Worm (Caenorhabditis elegans) whole organism, young adult: ENCODE measurements around the gene B0336.7.

Experiments used
- C06A6.2 ChIP-seq: fragments of 200-800 bp; sonication (Bioruptor generic); conservative IDR thresholded peaks from 2 replicates; pipeline ENCODE4 v1.3.6; 2022; ENCODE audit warnings: missing genetic modification characterization, missing compliant biosample characterization
- F22D6.2 ChIP-seq: sonication (generic microtip); optimal IDR thresholded peaks from 2 replicates; lab custom pipeline; 2016; ENCODE audit warnings: mild to moderate bottlenecking, missing genetic modification characterization, missing compliant biosample characterization
- F23B12.7 ChIP-seq: sonication (generic microtip); optimal IDR thresholded peaks from 2 replicates; lab custom pipeline; 2017; ENCODE audit warnings: missing genetic modification characterization, mild to moderate bottlenecking, missing compliant biosample characterization, antibody characterized with exemption, moderate library complexity; ENCODE audit not compliant: insufficient read depth
- F33H1.4 ChIP-seq: fragments of 200-800 bp; sonication (Bioruptor generic); IDR thresholded peaks from 2 replicates; pipeline ENCODE4 v1.3.6; 2022; ENCODE audit warnings: missing genetic modification reagents, missing genetic modification characterization, missing compliant biosample characterization
- F39B2.1 ChIP-seq: fragments of 200-800 bp; sonication (Bioruptor generic); IDR thresholded peaks from 2 replicates; pipeline ENCODE4 v1.3.6; 2022; ENCODE audit warnings: missing genetic modification reagents, missing genetic modification characterization, missing compliant biosample characterization
- F52B5.7 ChIP-seq: sonication (generic microtip); optimal IDR thresholded peaks from 2 replicates; lab custom pipeline; 2016; ENCODE audit warnings: mild to moderate bottlenecking, missing genetic modification characterization, missing compliant biosample characterization
- F55B11.4 ChIP-seq: sonication (generic microtip); optimal IDR thresholded peaks from 2 replicates; lab custom pipeline; 2016; ENCODE audit warnings: missing compliant biosample characterization, missing genetic modification characterization, borderline replicate concordance; ENCODE audit not compliant: insufficient read depth
- T26A5.8 ChIP-seq: sonication (generic microtip); optimal IDR thresholded peaks from 2 replicates; lab custom pipeline; 2016; ENCODE audit warnings: missing genetic modification characterization, missing compliant biosample characterization
- Y53F4B.3 ChIP-seq: fragments of 200-800 bp; sonication (Bioruptor generic); IDR thresholded peaks from 2 replicates; pipeline ENCODE4 v1.3.6; 2022; ENCODE audit warnings: missing genetic modification reagents, missing genetic modification characterization, missing compliant biosample characterization
- Y56A3A.18 ChIP-seq: fragments of 200-800 bp; sonication (Bioruptor generic); IDR thresholded peaks from 2 replicates; pipeline ENCODE4 v1.3.6; 2022; ENCODE audit warnings: missing genetic modification reagents, missing genetic modification characterization, missing compliant biosample characterization
- Y67H2A.10 ChIP-seq: fragments of 200-800 bp; sonication (Bioruptor generic); conservative IDR thresholded peaks from 2 replicates; pipeline ENCODE4 v1.3.6; 2022; ENCODE audit warnings: missing genetic modification reagents, missing genetic modification characterization, missing compliant biosample characterization
- Y95B8A.8 ChIP-seq: fragments of 200-800 bp; sonication (Bioruptor generic); IDR thresholded peaks from 2 replicates; pipeline ENCODE4 v1.3.6; 2022; ENCODE audit warnings: missing genetic modification reagents, missing genetic modification characterization, missing compliant biosample characterization
- aptf-2 ChIP-seq: fragments of 200-800 bp; sonication (Bioruptor generic); conservative IDR thresholded peaks from 2 replicates; pipeline ENCODE4 v1.3.6; 2022; ENCODE audit warnings: missing genetic modification reagents, missing genetic modification characterization, missing compliant biosample characterization
- aptf-3 ChIP-seq: fragments of 200-800 bp; sonication (Bioruptor generic); IDR thresholded peaks from 2 replicates; pipeline ENCODE4 v1.3.6; 2022; ENCODE audit warnings: missing genetic modification characterization, missing compliant biosample characterization
- atf-7 ChIP-seq: sonication (generic microtip); optimal IDR thresholded peaks from 2 replicates; lab custom pipeline; 2017; ENCODE audit warnings: mild to moderate bottlenecking, missing genetic modification characterization, missing compliant biosample characterization
- attf-6 ChIP-seq: fragments of 200-800 bp; sonication (Bioruptor generic); IDR thresholded peaks from 2 replicates; pipeline ENCODE4 v1.3.6; 2022; ENCODE audit warnings: missing genetic modification reagents, missing genetic modification characterization, missing compliant biosample characterization
- cebp-1 ChIP-seq, 2 experiments: fragments of 200-800 bp in 1 of 2; sonication (Bioruptor generic) in 1 of 2; sonication (generic microtip) in 1 of 2; IDR thresholded peaks in 1 of 2; optimal IDR thresholded peaks in 1 of 2; 2 replicates each; pipeline versions ENCODE4 v1.3.6 to Lab custom; 2017 to 2022; ENCODE audit warnings: missing compliant biosample characterization in 2 of 2, missing genetic modification characterization in 2 of 2, mild to moderate bottlenecking in 1 of 2, missing genetic modification reagents in 1 of 2, moderate library complexity in 1 of 2
- cebp-2 ChIP-seq: fragments of 200-800 bp; sonication (Bioruptor generic); IDR thresholded peaks from 2 replicates; pipeline ENCODE4 v1.3.6; 2022; ENCODE audit warnings: missing genetic modification characterization, missing compliant biosample characterization
- ceh-100 ChIP-seq: fragments of 200-800 bp; sonication (Bioruptor generic); IDR thresholded peaks from 2 replicates; pipeline ENCODE4 v1.3.6; 2022; ENCODE audit warnings: missing genetic modification reagents, missing genetic modification characterization, missing compliant biosample characterization
- ceh-27 ChIP-seq: fragments of 200-800 bp; sonication (Bioruptor generic); optimal IDR thresholded peaks from 2 replicates; lab custom pipeline; 2018; ENCODE audit warnings: mild to moderate bottlenecking, missing genetic modification characterization, moderate library complexity, missing compliant biosample characterization
- ceh-40 ChIP-seq: fragments of 200-800 bp; sonication (Bioruptor generic); IDR thresholded peaks from 2 replicates; pipeline ENCODE4 v1.3.6; 2022; ENCODE audit warnings: missing genetic modification characterization, missing compliant biosample characterization
- ceh-91 ChIP-seq: fragments of 200-800 bp; sonication (Bioruptor generic); IDR thresholded peaks from 2 replicates; pipeline ENCODE4 v1.3.6; 2022; ENCODE audit warnings: missing genetic modification reagents, missing genetic modification characterization, missing compliant biosample characterization
- die-1 ChIP-seq: sonication (generic microtip); optimal IDR thresholded peaks from 2 replicates; lab custom pipeline; 2016; ENCODE audit warnings: missing genotype, mild to moderate bottlenecking, missing genetic modification characterization, missing compliant biosample characterization
- dox-1 ChIP-seq: fragments of 200-800 bp; sonication (Bioruptor generic); IDR thresholded peaks from 2 replicates; pipeline ENCODE4 v1.3.6; 2022; ENCODE audit warnings: missing genetic modification reagents, missing genetic modification characterization, missing compliant biosample characterization
- egl-44 ChIP-seq: fragments of 200-800 bp; sonication (Bioruptor generic); IDR thresholded peaks from 2 replicates; pipeline ENCODE4 v1.3.6; 2022; ENCODE audit warnings: missing genetic modification reagents, missing genetic modification characterization, missing compliant biosample characterization
- egrh-3 ChIP-seq: fragments of 200-800 bp; sonication (Bioruptor generic); IDR thresholded peaks from 2 replicates; pipeline ENCODE4 v1.3.6; 2022; ENCODE audit warnings: missing genetic modification reagents, missing genetic modification characterization, missing compliant biosample characterization
- ets-4 ChIP-seq: fragments of 200-800 bp; sonication (Bioruptor generic); optimal IDR thresholded peaks from 2 replicates; lab custom pipeline; 2018; ENCODE audit warnings: mild to moderate bottlenecking, missing genetic modification characterization, missing compliant biosample characterization
- him-1 ChIP-seq: sonication (generic microtip); optimal IDR thresholded peaks from 2 replicates; lab custom pipeline; 2016; ENCODE audit warnings: missing genotype, missing genetic modification reagents, missing genetic modification characterization, missing compliant biosample characterization
- hlh-26 ChIP-seq: fragments of 200-800 bp; sonication (Bioruptor generic); conservative IDR thresholded peaks from 2 replicates; pipeline ENCODE4 v1.3.6; 2022; ENCODE audit warnings: missing genetic modification reagents, missing genetic modification characterization, missing compliant biosample characterization
- hmg-1.2 ChIP-seq: fragments of 200-800 bp; sonication (Bioruptor generic); IDR thresholded peaks from 2 replicates; pipeline ENCODE4 v1.3.6; 2022; ENCODE audit warnings: missing genetic modification reagents, missing genetic modification characterization, missing compliant biosample characterization
- hmg-20 ChIP-seq: fragments of 200-800 bp; sonication (Bioruptor generic); IDR thresholded peaks from 2 replicates; pipeline ENCODE4 v1.3.6; 2022; ENCODE audit warnings: missing genetic modification reagents, missing genetic modification characterization, missing compliant biosample characterization
- hsf-1 ChIP-seq: fragments of 200-800 bp; sonication (Bioruptor generic); IDR thresholded peaks from 2 replicates; pipeline ENCODE4 v1.3.6; 2022; ENCODE audit warnings: missing genetic modification reagents, missing genetic modification characterization, missing compliant biosample characterization
- lin-40 ChIP-seq: sonication (generic microtip); optimal IDR thresholded peaks from 2 replicates; lab custom pipeline; 2016; ENCODE audit warnings: missing genetic modification characterization, mild to moderate bottlenecking, missing compliant biosample characterization, missing genotype, missing genetic modification reagents
- lir-1 ChIP-seq: fragments of 200-800 bp; sonication (Bioruptor generic); conservative IDR thresholded peaks from 2 replicates; pipeline ENCODE4 v1.3.6; 2022; ENCODE audit warnings: missing genetic modification reagents, missing genetic modification characterization, missing compliant biosample characterization
- lsl-1 ChIP-seq: fragments of 200-800 bp; sonication (Bioruptor generic); optimal IDR thresholded peaks from 2 replicates; lab custom pipeline; 2018; ENCODE audit warnings: mild to moderate bottlenecking, missing genetic modification characterization, moderate library complexity, missing compliant biosample characterization
- mel-28 ChIP-seq: sonication (generic microtip); optimal IDR thresholded peaks from 2 replicates; lab custom pipeline; 2016; ENCODE audit warnings: borderline replicate concordance, mild to moderate bottlenecking, missing genetic modification characterization, missing compliant biosample characterization
- nhr-120 ChIP-seq: fragments of 200-800 bp; sonication (Bioruptor generic); IDR thresholded peaks from 2 replicates; pipeline ENCODE4 v1.3.6; 2022; ENCODE audit warnings: missing genetic modification characterization, missing compliant biosample characterization
- nhr-179 ChIP-seq: sonication (generic microtip); optimal IDR thresholded peaks from 2 replicates; lab custom pipeline; 2016; ENCODE audit warnings: mild to moderate bottlenecking, missing genetic modification characterization, missing compliant biosample characterization
- pha-4 ChIP-seq: fragments of 150-350 bp; sonication (generic microtip); optimal IDR thresholded peaks from 2 replicates; lab custom pipeline; 2014; ENCODE audit warnings: missing biosample characterization, missing genetic modification reagents, missing genetic modification characterization
- repo-1 ChIP-seq: sonication (generic microtip); optimal IDR thresholded peaks from 2 replicates; lab custom pipeline; 2017; ENCODE audit warnings: mild to moderate bottlenecking, missing genetic modification characterization, missing compliant biosample characterization
- snpc-1.1 ChIP-seq: sonication (generic microtip); optimal IDR thresholded peaks from 2 replicates; lab custom pipeline; 2017; ENCODE audit warnings: missing genetic modification characterization, mild to moderate bottlenecking, missing compliant biosample characterization, antibody characterized with exemption, moderate library complexity, missing genotype, missing genetic modification reagents; ENCODE audit not compliant: insufficient read depth
- snpc-1.3 ChIP-seq: sonication (generic microtip); optimal IDR thresholded peaks from 2 replicates; lab custom pipeline; 2017; ENCODE audit warnings: missing genetic modification characterization, mild to moderate bottlenecking, missing compliant biosample characterization, antibody characterized with exemption, moderate library complexity, missing genotype, missing genetic modification reagents; ENCODE audit not compliant: insufficient read depth
- snpc-3.4 ChIP-seq: sonication (generic microtip); optimal IDR thresholded peaks from 2 replicates; lab custom pipeline; 2017; ENCODE audit warnings: missing genetic modification characterization, mild to moderate bottlenecking, missing compliant biosample characterization, antibody characterized with exemption, moderate library complexity, missing genotype, missing genetic modification reagents
- tbp1 ChIP-seq: fragments of 200-800 bp; sonication (Bioruptor generic); optimal IDR thresholded peaks from 2 replicates; lab custom pipeline; 2018; ENCODE audit warnings: mild to moderate bottlenecking, missing genetic modification characterization, missing compliant biosample characterization
- zim-3 ChIP-seq: sonication (generic microtip); optimal IDR thresholded peaks from 2 replicates; lab custom pipeline; 2017; ENCODE audit warnings: mild to moderate bottlenecking, missing genetic modification characterization, moderate library complexity, missing compliant biosample characterization
- ztf-18 ChIP-seq: sonication (generic microtip); optimal IDR thresholded peaks from 2 replicates; lab custom pipeline; 2016; ENCODE audit warnings: missing genotype, mild to moderate bottlenecking, missing genetic modification characterization, missing compliant biosample characterization
- ztf-22 ChIP-seq: fragments of 200-800 bp; sonication (Bioruptor generic); optimal IDR thresholded peaks from 2 replicates; lab custom pipeline; 2018; ENCODE audit warnings: mild to moderate bottlenecking, missing genetic modification characterization, moderate library complexity, missing compliant biosample characterization
- ztf-3 ChIP-seq: fragments of 200-800 bp; sonication (Bioruptor generic); optimal IDR thresholded peaks from 2 replicates; lab custom pipeline; 2018; ENCODE audit warnings: mild to moderate bottlenecking, missing genetic modification characterization, missing compliant biosample characterization

The B0336.7 gene

DNA sequence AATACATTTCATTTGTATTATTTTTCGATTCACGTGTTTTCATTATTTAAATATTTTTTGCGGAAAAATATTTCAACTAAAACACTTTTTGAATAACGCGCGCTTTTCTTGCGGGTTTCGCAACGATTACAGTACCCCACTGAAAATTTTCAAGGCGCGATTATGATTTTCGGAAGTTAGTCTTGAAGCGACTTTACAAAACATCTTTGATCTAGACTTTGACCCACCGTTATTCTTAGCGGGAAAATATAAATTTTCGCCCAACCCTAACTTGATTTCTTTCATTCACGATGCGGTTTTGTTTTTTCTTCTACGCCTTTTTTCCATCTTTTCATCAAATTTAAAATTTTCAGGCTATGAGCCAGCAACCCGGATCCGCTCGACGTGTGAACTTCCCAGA lies 30.7 kb upstream of the B0336.7 start, which contains the start of gene egg-1 (continued):
- peak; percentile 93 for TF ChIP-seq snpc-3.4 (tag; lab: Kevin White, UChicago)
- TF ChIP-seq pha-4 (tag; lab: Kevin White, UChicago), result no peak
- peak; percentile 96 for TF ChIP-seq ceh-91
- TF ChIP-seq F52B5.7, result no peak
- no peak for TF ChIP-seq Y67H2A.10 (GFP tag; lab: Robert Waterston, UW)
- no peak for TF ChIP-seq aptf-3 (GFP tag; lab: Robert Waterston, UW)
- no peak for TF ChIP-seq T26A5.8 (tag; lab: Kevin White, UChicago)
- TF ChIP-seq die-1 (tag; lab: Kevin White, UChicago), result no peak
- no peak for TF ChIP-seq ets-4
- TF ChIP-seq C06A6.2 (GFP tag; lab: Robert Waterston, UW), result no peak
- TF ChIP-seq mel-28, result no peak
- peak; percentile 53 for TF ChIP-seq ceh-100 (GFP tag; lab: Robert Waterston, UW)
- peak; percentile 85 for TF ChIP-seq him-1
- no peak for TF ChIP-seq Y56A3A.18 (GFP tag; lab: Robert Waterston, UW)
- TF ChIP-seq F39B2.1 (GFP tag; lab: Robert Waterston, UW), result no peak
- TF ChIP-seq Y95B8A.8, result peak; percentile 93
- peak; percentile 93 for TF ChIP-seq snpc-1.3 (tag; lab: Kevin White, UChicago)
- no peak for TF ChIP-seq nhr-179 (tag; lab: Kevin White, UChicago)
- no peak for TF ChIP-seq egrh-3 (GFP tag; lab: Robert Waterston, UW)
- peak; percentile 98 for TF ChIP-seq F33H1.4 (GFP tag; lab: Robert Waterston, UW)
- TF ChIP-seq tbp1 (GFP tag; lab: Kevin White, UChicago), result peak; percentile 65
- TF ChIP-seq lir-1 (GFP tag; lab: Robert Waterston, UW), result peak; percentile 52; the same call in 1 of the 2 replicates
- TF ChIP-seq egl-44 (GFP tag; lab: Robert Waterston, UW), result no peak
- TF ChIP-seq F55B11.4 (tag; lab: Kevin White, UChicago), result no peak
- peak; percentile 61 for TF ChIP-seq hmg-1.2 (GFP tag; lab: Robert Waterston, UW)
- peak; percentile 89 for TF ChIP-seq hsf-1 (GFP tag; lab: Robert Waterston, UW)
- no peak for TF ChIP-seq zim-3 (tag; lab: Kevin White, UChicago)
- no peak for TF ChIP-seq ztf-22 (GFP tag; lab: Kevin White, UChicago)
- no peak for TF ChIP-seq atf-7 (tag; lab: Kevin White, UChicago)
- TF ChIP-seq repo-1 (tag; lab: Kevin White, UChicago), result peak; percentile 12
- TF ChIP-seq F23B12.7 (tag; lab: Kevin White, UChicago), result peak; percentile 75
- no peak for TF ChIP-seq hmg-20 (GFP tag; lab: Robert Waterston, UW)
- TF ChIP-seq attf-6, result 0 out of 2 replicates have a peak, but pooled peaks have one; percentile 21
- no peak for TF ChIP-seq cebp-2 (GFP tag; lab: Robert Waterston, UW)
- TF ChIP-seq Y53F4B.3, result 0 out of 2 replicates have a peak, but pooled peaks have one; percentile 17
- peak; percentile 70; the same call in 1 of the 2 replicates for TF ChIP-seq aptf-2 (GFP tag; lab: Robert Waterston, UW)
- no peak for TF ChIP-seq lin-40 (tag; lab: Kevin White, UChicago)
- no peak for TF ChIP-seq nhr-120 (GFP tag; lab: Robert Waterston, UW)
- peak; percentile 21 for TF ChIP-seq snpc-1.1
- no peak for TF ChIP-seq F22D6.2 (tag; lab: Kevin White, UChicago)
- TF ChIP-seq ztf-3 (GFP tag; lab: Kevin White, UChicago), result no peak
- TF ChIP-seq dox-1 (GFP tag; lab: Robert Waterston, UW), result peak; percentile 87
- TF ChIP-seq lsl-1 (GFP tag; lab: Kevin White, UChicago), result peak; percentile 98
- TF ChIP-seq ceh-40, result no peak
- TF ChIP-seq cebp-1 (GFP tag; IDR thresholded peaks at IDR 0.05; lab: Robert Waterston, UW), result no peak
- TF ChIP-seq cebp-1 (tag; optimal IDR thresholded peaks at IDR 0.05; lab: Kevin White, UChicago), result no peak
- no peak for TF ChIP-seq hlh-26 (GFP tag; lab: Robert Waterston, UW)
- peak; percentile 74 for TF ChIP-seq ztf-18
- TF ChIP-seq ceh-27 (GFP tag; lab: Kevin White, UChicago), result no peak
